Worm (Caenorhabditis elegans) whole organism, late embryonic: ENCODE results near the gene plc-2.

ENCODE experiments used
- C08G9.2 ChIP-seq: sonication (generic microtip); optimal IDR thresholded peaks from 2 replicates; lab custom pipeline; 2016; ENCODE audit warnings: mild to moderate bottlenecking, missing genetic modification characterization, moderate library complexity, missing compliant biosample characterization
- C38D4.7 ChIP-seq: fragments of 200-800 bp; sonication (Bioruptor generic); optimal IDR thresholded peaks from 2 replicates; lab custom pipeline; 2018; ENCODE audit warnings: mild to moderate bottlenecking, missing genetic modification characterization, moderate library complexity, missing compliant biosample characterization
- F13H6.1 ChIP-seq: sonication (generic microtip); optimal IDR thresholded peaks from 2 replicates; lab custom pipeline; 2016; ENCODE audit warnings: missing genetic modification characterization, missing compliant biosample characterization
- T23F11.4 ChIP-seq: fragments of 200-800 bp; sonication (Bioruptor generic); optimal IDR thresholded peaks from 2 replicates; lab custom pipeline; 2018; ENCODE audit warnings: mild to moderate bottlenecking, missing genetic modification characterization, missing compliant biosample characterization
- Y22D7AL.16 ChIP-seq: sonication (generic microtip); optimal IDR thresholded peaks from 2 replicates; lab custom pipeline; 2016; ENCODE audit warnings: missing genetic modification characterization, missing compliant biosample characterization
- ama-1 ChIP-seq: fragments of 150-350 bp; optimal IDR thresholded peaks from 2 replicates; lab custom pipeline; 2014
- ceh-14 ChIP-seq: sonication (generic microtip); optimal IDR thresholded peaks from 2 replicates; lab custom pipeline; 2016; ENCODE audit warnings: missing genotype, missing genetic modification characterization, missing compliant biosample characterization
- ceh-18 ChIP-seq: sonication (generic microtip); optimal IDR thresholded peaks from 2 replicates; lab custom pipeline; 2016; ENCODE audit warnings: missing genetic modification characterization, missing compliant biosample characterization
- ceh-19 ChIP-seq: fragments of 200-800 bp; sonication (Bioruptor generic); optimal IDR thresholded peaks from 2 replicates; lab custom pipeline; 2018; ENCODE audit warnings: mild to moderate bottlenecking, missing genetic modification characterization, missing compliant biosample characterization
- ceh-30 ChIP-seq: fragments of 150-350 bp; optimal IDR thresholded peaks from 2 replicates; lab custom pipeline; 2014; ENCODE audit warnings: missing biosample characterization, missing genetic modification characterization
- ceh-31 ChIP-seq: sonication (generic microtip); optimal IDR thresholded peaks from 2 replicates; lab custom pipeline; 2016; ENCODE audit warnings: missing genetic modification characterization, missing compliant biosample characterization
- ceh-34 ChIP-seq: sonication (generic microtip); optimal IDR thresholded peaks from 2 replicates; lab custom pipeline; 2016; ENCODE audit warnings: mild to moderate bottlenecking, missing genetic modification characterization, missing compliant biosample characterization
- ceh-48 ChIP-seq: sonication (generic microtip); optimal IDR thresholded peaks from 2 replicates; lab custom pipeline; 2016; ENCODE audit warnings: missing genetic modification characterization, inconsistent platforms, missing compliant biosample characterization
- che-1 ChIP-seq: sonication (generic microtip); optimal IDR thresholded peaks from 2 replicates; lab custom pipeline; 2016; ENCODE audit warnings: mild to moderate bottlenecking, missing genetic modification characterization, missing compliant biosample characterization
- dmd-4 ChIP-seq: sonication (generic microtip); optimal IDR thresholded peaks from 2 replicates; lab custom pipeline; 2016; ENCODE audit warnings: borderline replicate concordance, missing genetic modification characterization, missing compliant biosample characterization
- dve-1 ChIP-seq: sonication (generic microtip); optimal IDR thresholded peaks from 2 replicates; lab custom pipeline; 2017; ENCODE audit warnings: antibody characterized with exemption, mild to moderate bottlenecking, missing genetic modification characterization, missing compliant biosample characterization
- elt-4 ChIP-seq: sonication (generic microtip); optimal IDR thresholded peaks from 2 replicates; lab custom pipeline; 2016; ENCODE audit warnings: missing genetic modification characterization, missing compliant biosample characterization
- fkh-6 ChIP-seq: sonication (generic microtip); optimal IDR thresholded peaks from 2 replicates; lab custom pipeline; 2016; ENCODE audit warnings: missing genetic modification characterization, missing compliant biosample characterization
- hlh-13 ChIP-seq: fragments of 200-800 bp; sonication (Bioruptor generic); optimal IDR thresholded peaks from 2 replicates; lab custom pipeline; 2018; ENCODE audit warnings: mild to moderate bottlenecking, missing genetic modification characterization, missing compliant biosample characterization
- hlh-30 ChIP-seq: sonication (generic microtip); optimal IDR thresholded peaks from 2 replicates; lab custom pipeline; 2017; ENCODE audit warnings: antibody characterized with exemption, missing genetic modification characterization, missing compliant biosample characterization; ENCODE audit not compliant: insufficient read depth
- lim-6 ChIP-seq: sonication (generic microtip); optimal IDR thresholded peaks from 2 replicates; lab custom pipeline; 2016; ENCODE audit warnings: missing genetic modification characterization, missing compliant biosample characterization
- madf-2 ChIP-seq: sonication (generic microtip); optimal IDR thresholded peaks from 2 replicates; lab custom pipeline; 2017; ENCODE audit warnings: missing genetic modification characterization, missing compliant biosample characterization
- nhr-11 ChIP-seq: fragments of 150-350 bp; optimal IDR thresholded peaks from 2 replicates; lab custom pipeline; 2014; ENCODE audit warnings: missing biosample characterization, missing genetic modification characterization
- npax-4 ChIP-seq: sonication (generic microtip); optimal IDR thresholded peaks from 2 replicates; lab custom pipeline; 2016; ENCODE audit warnings: missing genetic modification characterization, missing compliant biosample characterization
- odd-2 ChIP-seq: sonication (generic microtip); optimal IDR thresholded peaks from 2 replicates; lab custom pipeline; 2017; ENCODE audit warnings: antibody characterized with exemption, mild to moderate bottlenecking, missing genetic modification characterization, missing compliant biosample characterization
- pat-9 ChIP-seq: fragments of 200-800 bp; sonication (Bioruptor generic); optimal IDR thresholded peaks from 2 replicates; lab custom pipeline; 2018; ENCODE audit warnings: mild to moderate bottlenecking, missing genetic modification characterization, moderate library complexity, missing compliant biosample characterization
- pqm-1 ChIP-seq: sonication (generic microtip); optimal IDR thresholded peaks from 2 replicates; lab custom pipeline; 2016; ENCODE audit warnings: missing genetic modification characterization, missing compliant biosample characterization
- pros-1 ChIP-seq: fragments of 150-350 bp; optimal IDR thresholded peaks from 2 replicates; lab custom pipeline; 2014; ENCODE audit warnings: missing biosample characterization, missing genetic modification reagents, missing genetic modification characterization
- ref-2 ChIP-seq: sonication (generic microtip); optimal IDR thresholded peaks from 2 replicates; lab custom pipeline; 2016; ENCODE audit warnings: missing genetic modification characterization, missing compliant biosample characterization
- rnt-1 ChIP-seq: sonication (generic microtip); optimal IDR thresholded peaks from 2 replicates; lab custom pipeline; 2016; ENCODE audit warnings: missing genetic modification characterization, missing compliant biosample characterization
- sox-2 ChIP-seq: fragments of 200-800 bp; sonication (Bioruptor generic); IDR thresholded peaks from 2 replicates; pipeline ENCODE4 v1.3.6; 2022; ENCODE audit warnings: missing genetic modification reagents, missing genetic modification characterization, missing compliant biosample characterization
- tbx-2 ChIP-seq: sonication (generic microtip); optimal IDR thresholded peaks from 2 replicates; lab custom pipeline; 2016; ENCODE audit warnings: missing genetic modification characterization, missing compliant biosample characterization
- tbx-7 ChIP-seq: sonication (generic microtip); optimal IDR thresholded peaks from 2 replicates; lab custom pipeline; 2016; ENCODE audit warnings: missing genotype, missing genetic modification characterization, missing compliant biosample characterization
- ttx-3 ChIP-seq: sonication (generic microtip); optimal IDR thresholded peaks from 2 replicates; lab custom pipeline; 2016; ENCODE audit warnings: missing genetic modification reagents, missing genetic modification characterization, missing compliant biosample characterization
- unc-3 ChIP-seq, 2 experiments: fragments of 200-800 bp in 1 of 2; sonication (Bioruptor generic) in 1 of 2; sonication (generic microtip) in 1 of 2; conservative IDR thresholded peaks in 1 of 2; optimal IDR thresholded peaks in 1 of 2; 2 replicates each; pipeline versions ENCODE4 v1.3.6 to Lab custom; 2016 to 2022; ENCODE audit warnings: missing compliant biosample characterization in 2 of 2, missing genetic modification characterization in 2 of 2, missing genetic modification reagents in 1 of 2
- unc-42 ChIP-seq: sonication (generic microtip); optimal IDR thresholded peaks from 2 replicates; lab custom pipeline; 2016; ENCODE audit warnings: missing genotype, missing genetic modification characterization, missing compliant biosample characterization
- unc-55 ChIP-seq: sonication (generic microtip); optimal IDR thresholded peaks from 2 replicates; lab custom pipeline; 2017; ENCODE audit warnings: missing biosample characterization, missing genetic modification reagents, missing genetic modification characterization
- zip-5 ChIP-seq: sonication (generic microtip); optimal IDR thresholded peaks from 2 replicates; lab custom pipeline; 2016; ENCODE audit warnings: missing genetic modification characterization, missing compliant biosample characterization

plc-2 gene

ce11 chrV:15162697-15163096, 29.7 kb upstream of the plc-2 start, which contains the start of gene srz-11:
Gene srz-11, plus strand, starts transcription at chrV:15163082.
- TF ChIP-seq ceh-34 (tag; lab: Kevin White, UChicago) (no peak), ceh-48 (tag; lab: Kevin White, UChicago) (no peak), ceh-31 (tag; lab: Kevin White, UChicago) (no peak), F13H6.1 (no peak), npax-4 (tag; lab: Kevin White, UChicago) (no peak), rnt-1 (tag; lab: Kevin White, UChicago) (no peak)

ce11 chrV:15175459-15175858, 16.9 kb upstream of the plc-2 start, which contains the start of gene clec-47:
Gene clec-47, plus strand, starts transcription at chrV:15175759.
- TF ChIP-seq T23F11.4 (GFP tag; lab: Kevin White, UChicago): no peak
- TF ChIP-seq madf-2 (tag; lab: Kevin White, UChicago): no peak
- no peak for TF ChIP-seq sox-2
- no peak for TF ChIP-seq tbx-2 (tag; lab: Kevin White, UChicago)
- TF ChIP-seq rnt-1 (tag; lab: Kevin White, UChicago): no peak
- TF ChIP-seq ttx-3 (tag; lab: Kevin White, UChicago): no peak
- no peak for TF ChIP-seq ceh-34 (tag; lab: Kevin White, UChicago)
- no peak for TF ChIP-seq ceh-30 (tag; lab: Kevin White, UChicago)
- TF ChIP-seq pros-1 (tag; lab: Kevin White, UChicago): no peak
- TF ChIP-seq ceh-18 (tag; lab: Kevin White, UChicago): no peak
- no peak for TF ChIP-seq hlh-30 (tag; lab: Kevin White, UChicago)
- no peak for TF ChIP-seq pat-9
- TF ChIP-seq pqm-1 (tag; lab: Kevin White, UChicago): no peak
- TF ChIP-seq unc-55 (GFP tag; lab: Kevin White, UChicago): no peak
- no peak for TF ChIP-seq tbx-7 (tag; lab: Kevin White, UChicago)
- no peak for TF ChIP-seq ceh-48 (tag; lab: Kevin White, UChicago)
- no peak for TF ChIP-seq nhr-11
- TF ChIP-seq ceh-19: no peak
- TF ChIP-seq hlh-13 (GFP tag; lab: Kevin White, UChicago): no peak
- TF ChIP-seq F13H6.1: no peak

- TF ChIP-seq che-1: no peak
- no peak for TF ChIP-seq C08G9.2
- TF ChIP-seq ceh-19: no peak
- TF ChIP-seq unc-42 (tag; lab: Kevin White, UChicago): no peak
- no peak for TF ChIP-seq zip-5 (tag; lab: Kevin White, UChicago)
- TF ChIP-seq nhr-11: no peak
- no peak for TF ChIP-seq Y22D7AL.16 (tag; lab: Kevin White, UChicago)
- no peak for TF ChIP-seq unc-3 (GFP tag; conservative IDR thresholded peaks at IDR 0.05; lab: Robert Waterston, UW)
- no peak for TF ChIP-seq unc-3 (tag; optimal IDR thresholded peaks at IDR 0.05; lab: Kevin White, UChicago)
- no peak for TF ChIP-seq dmd-4 (tag; lab: Kevin White, UChicago)
- TF ChIP-seq elt-4 (tag; lab: Kevin White, UChicago): no peak
- TF ChIP-seq C38D4.7: no peak
- TF ChIP-seq hlh-30 (tag; lab: Kevin White, UChicago): no peak
- no peak for TF ChIP-seq ref-2
- TF ChIP-seq dve-1: no peak
- TF ChIP-seq ama-1 (lab: Kevin White, UChicago): no peak
- TF ChIP-seq lim-6 (tag; lab: Kevin White, UChicago): no peak
- TF ChIP-seq ceh-14 (tag; lab: Kevin White, UChicago): no peak
- TF ChIP-seq, all 69 proteins: peak for 0
Observed at ce11 chrV:15179757-15180156, 12.6 kb upstream of the plc-2 start, which contains the start of gene T09F5.10. Gene T09F5.10, plus strand, starts transcription at chrV:15180057.

DNA sequence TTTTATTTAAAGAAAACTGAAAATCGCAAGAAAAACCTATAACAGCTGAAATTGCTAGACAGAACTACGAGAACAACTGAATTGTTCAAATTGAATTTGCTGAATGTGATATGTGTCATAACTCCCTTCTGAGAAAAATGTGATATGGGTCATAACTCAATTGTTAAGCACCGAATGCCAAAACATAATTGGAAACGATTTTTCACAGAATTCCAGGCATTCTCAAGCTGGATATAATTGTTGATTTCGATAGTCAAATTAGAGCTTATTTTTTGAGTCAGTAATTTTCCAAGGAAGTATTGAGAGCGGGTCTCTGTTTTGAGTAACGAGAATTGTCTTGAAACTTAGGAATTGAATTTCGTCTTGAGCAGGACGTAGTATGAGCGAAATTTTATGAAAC, 10.5 kb upstream of the plc-2 start:
- TF ChIP-seq dve-1: no peak
- TF ChIP-seq ceh-48 (tag; lab: Kevin White, UChicago): no peak
- TF ChIP-seq fkh-6 (tag; lab: Kevin White, UChicago): no peak
- no peak for TF ChIP-seq che-1
- TF ChIP-seq unc-55 (GFP tag; lab: Kevin White, UChicago): no peak
- TF ChIP-seq lim-6 (tag; lab: Kevin White, UChicago): no peak
- no peak for TF ChIP-seq npax-4 (tag; lab: Kevin White, UChicago)
- no peak for TF ChIP-seq odd-2 (tag; lab: Kevin White, UChicago)
- TF ChIP-seq pat-9: no peak
